Worm (Caenorhabditis elegans) whole organism, L3 larva: ENCODE data around the gene lelo-3.

Source experiments
- R02D3.7 ChIP-seq: fragments of 150-350 bp; optimal IDR thresholded peaks from 2 replicates; lab custom pipeline; 2014; ENCODE audit warnings: missing biosample characterization, missing genetic modification characterization
- ZK546.5 ChIP-seq: sonication (generic microtip); optimal IDR thresholded peaks from 2 replicates; lab custom pipeline; 2017; ENCODE audit warnings: missing biosample characterization, missing genetic modification characterization
- ceh-16 ChIP-seq: sonication (generic microtip); optimal IDR thresholded peaks from 2 replicates; lab custom pipeline; 2017; ENCODE audit warnings: missing biosample characterization, missing genetic modification characterization
- ceh-28 ChIP-seq: fragments of 150-350 bp; optimal IDR thresholded peaks from 2 replicates; lab custom pipeline; 2014; ENCODE audit warnings: missing biosample characterization, missing genetic modification reagents, missing genetic modification characterization
- ceh-9 ChIP-seq: sonication (generic microtip); optimal IDR thresholded peaks from 2 replicates; lab custom pipeline; 2018; ENCODE audit warnings: missing biosample characterization, missing genetic modification characterization
- egl-27 ChIP-seq: sonication (generic microtip); optimal IDR thresholded peaks from 4 replicates; lab custom pipeline; 2017; ENCODE audit warnings: missing biosample characterization, missing genetic modification reagents, missing genetic modification characterization
- egl-5 ChIP-seq: fragments of 150-350 bp; optimal IDR thresholded peaks from 2 replicates; lab custom pipeline; 2017; ENCODE audit warnings: missing biosample characterization, missing genetic modification reagents, missing genetic modification characterization, inconsistent platforms
- elt-1 ChIP-seq: fragments of 150-350 bp; optimal IDR thresholded peaks from 2 replicates; lab custom pipeline; 2014; ENCODE audit warnings: missing biosample characterization, missing genetic modification characterization
- elt-2 ChIP-seq: sonication (generic microtip); optimal IDR thresholded peaks from 2 replicates; lab custom pipeline; 2016; ENCODE audit warnings: missing genetic modification reagents, mild to moderate bottlenecking, missing genetic modification characterization, missing compliant biosample characterization
- fkh-10 ChIP-seq: sonication (generic microtip); optimal IDR thresholded peaks from 2 replicates; lab custom pipeline; 2017; ENCODE audit warnings: missing biosample characterization, missing genetic modification reagents, missing genetic modification characterization
- fkh-2 ChIP-seq: fragments of 150-350 bp; optimal IDR thresholded peaks from 2 replicates; lab custom pipeline; 2014; ENCODE audit warnings: missing biosample characterization, missing genetic modification reagents, missing genetic modification characterization
- fos-1 ChIP-seq: fragments of 150-350 bp; optimal IDR thresholded peaks from 2 replicates; lab custom pipeline; 2014; ENCODE audit warnings: missing biosample characterization, missing genetic modification characterization
- hmg-11 ChIP-seq: sonication (generic microtip); optimal IDR thresholded peaks from 2 replicates; lab custom pipeline; 2016; ENCODE audit warnings: missing genetic modification characterization, missing compliant biosample characterization
- lin-39 ChIP-seq: fragments of 150-350 bp; optimal IDR thresholded peaks from 2 replicates; lab custom pipeline; 2018; ENCODE audit warnings: missing biosample characterization, missing genetic modification reagents, missing genetic modification characterization
- lsy-12 ChIP-seq: sonication (generic microtip); optimal IDR thresholded peaks from 2 replicates; lab custom pipeline; 2016; ENCODE audit warnings: mild to moderate bottlenecking, missing genetic modification characterization, missing compliant biosample characterization
- mdl-1 ChIP-seq: fragments of 150-350 bp; optimal IDR thresholded peaks from 2 replicates; lab custom pipeline; 2014; ENCODE audit warnings: missing biosample characterization, missing genetic modification characterization
- mml-1 ChIP-seq: fragments of 150-350 bp; sonication (generic microtip); optimal IDR thresholded peaks from 3 replicates; lab custom pipeline; 2014; ENCODE audit warnings: missing biosample characterization, missing genetic modification characterization
- nfya-1 ChIP-seq: sonication (generic microtip); optimal IDR thresholded peaks from 2 replicates; lab custom pipeline; 2017; ENCODE audit warnings: missing genetic modification characterization, mild to moderate bottlenecking, missing compliant biosample characterization, antibody characterized with exemption, moderate library complexity; ENCODE audit not compliant: insufficient read depth
- nhr-23 ChIP-seq: fragments of 150-350 bp; optimal IDR thresholded peaks from 2 replicates; lab custom pipeline; 2014; ENCODE audit warnings: missing biosample characterization, missing genetic modification reagents, missing genetic modification characterization
- nhr-28 ChIP-seq: fragments of 150-350 bp; optimal IDR thresholded peaks from 2 replicates; lab custom pipeline; 2014; ENCODE audit warnings: missing biosample characterization, missing genetic modification characterization
- nhr-43 ChIP-seq: sonication (generic microtip); optimal IDR thresholded peaks from 2 replicates; lab custom pipeline; 2016; ENCODE audit warnings: mild to moderate bottlenecking, missing genetic modification characterization, missing compliant biosample characterization; ENCODE audit not compliant: poor library complexity, severe bottlenecking
- nhr-67 ChIP-seq: fragments of 150-350 bp; optimal IDR thresholded peaks from 2 replicates; lab custom pipeline; 2014; ENCODE audit warnings: missing biosample characterization, missing genetic modification characterization
- nhr-76 ChIP-seq: fragments of 150-350 bp; sonication (generic microtip); optimal IDR thresholded peaks from 5 replicates; lab custom pipeline; 2014; ENCODE audit warnings: missing biosample characterization, missing genetic modification characterization
- nhr-77 ChIP-seq: fragments of 150-350 bp; optimal IDR thresholded peaks from 2 replicates; lab custom pipeline; 2014; ENCODE audit warnings: missing biosample characterization, missing genetic modification characterization
- pha-4 ChIP-seq: fragments of 150-350 bp; optimal IDR thresholded peaks from 2 replicates; lab custom pipeline; 2014; ENCODE audit warnings: missing biosample characterization, missing genetic modification reagents, missing genetic modification characterization
- tbx-2 ChIP-seq: sonication (generic microtip); optimal IDR thresholded peaks from 2 replicates; lab custom pipeline; 2016; ENCODE audit warnings: mild to moderate bottlenecking, missing genetic modification characterization, missing compliant biosample characterization
- unc-39 ChIP-seq: sonication (generic microtip); optimal IDR thresholded peaks from 4 replicates; lab custom pipeline; 2017; ENCODE audit warnings: missing biosample characterization, missing genetic modification characterization
- unc-62 ChIP-seq: fragments of 150-350 bp; sonication (generic microtip); optimal IDR thresholded peaks from 4 replicates; lab custom pipeline; 2014; ENCODE audit warnings: missing biosample characterization, missing genetic modification reagents, missing genetic modification characterization
- zag-1 ChIP-seq: fragments of 150-350 bp; optimal IDR thresholded peaks from 2 replicates; lab custom pipeline; 2014; ENCODE audit warnings: missing biosample characterization, missing genetic modification characterization

The lelo-3 gene

ce11 chrX:5977754-5978153 lies 44.6 kb downstream of the lelo-3 start, which contains the start of gene kin-2:
kin-2 (minus strand) TSS chrX:5977854.
- no peak for TF ChIP-seq unc-62 (GFP tag; lab: Kevin White, UChicago)
- no peak for TF ChIP-seq lin-39 (tag; lab: Kevin White, UChicago)
- TF ChIP-seq nhr-43, result no peak
- TF ChIP-seq egl-27, result no peak
- TF ChIP-seq nhr-77 (tag; lab: Kevin White, UChicago), result no peak
- TF ChIP-seq mml-1 (tag; lab: Kevin White, UChicago), result no peak
- no peak for TF ChIP-seq nfya-1
- TF ChIP-seq nhr-28, result no peak
- no peak for TF ChIP-seq ceh-9 (tag; lab: Kevin White, UChicago)
- TF ChIP-seq fkh-2, result no peak
- TF ChIP-seq egl-5 (tag; lab: Kevin White, UChicago), result no peak
- no peak for TF ChIP-seq zag-1
- TF ChIP-seq fkh-10 (GFP tag; lab: Kevin White, UChicago), result no peak
- TF ChIP-seq ceh-16 (tag; lab: Kevin White, UChicago), result no peak
- TF ChIP-seq unc-39 (tag; lab: Kevin White, UChicago), result no peak
- no peak for TF ChIP-seq ceh-28 (tag; lab: Kevin White, UChicago)
- TF ChIP-seq elt-1, result no peak
- no peak for TF ChIP-seq nhr-23 (tag; lab: Kevin White, UChicago)
- TF ChIP-seq ZK546.5 (tag; lab: Kevin White, UChicago), result no peak
- TF ChIP-seq fos-1 (tag; lab: Kevin White, UChicago), result no peak
- TF ChIP-seq, all 47 proteins: peak for 0

DNA sequence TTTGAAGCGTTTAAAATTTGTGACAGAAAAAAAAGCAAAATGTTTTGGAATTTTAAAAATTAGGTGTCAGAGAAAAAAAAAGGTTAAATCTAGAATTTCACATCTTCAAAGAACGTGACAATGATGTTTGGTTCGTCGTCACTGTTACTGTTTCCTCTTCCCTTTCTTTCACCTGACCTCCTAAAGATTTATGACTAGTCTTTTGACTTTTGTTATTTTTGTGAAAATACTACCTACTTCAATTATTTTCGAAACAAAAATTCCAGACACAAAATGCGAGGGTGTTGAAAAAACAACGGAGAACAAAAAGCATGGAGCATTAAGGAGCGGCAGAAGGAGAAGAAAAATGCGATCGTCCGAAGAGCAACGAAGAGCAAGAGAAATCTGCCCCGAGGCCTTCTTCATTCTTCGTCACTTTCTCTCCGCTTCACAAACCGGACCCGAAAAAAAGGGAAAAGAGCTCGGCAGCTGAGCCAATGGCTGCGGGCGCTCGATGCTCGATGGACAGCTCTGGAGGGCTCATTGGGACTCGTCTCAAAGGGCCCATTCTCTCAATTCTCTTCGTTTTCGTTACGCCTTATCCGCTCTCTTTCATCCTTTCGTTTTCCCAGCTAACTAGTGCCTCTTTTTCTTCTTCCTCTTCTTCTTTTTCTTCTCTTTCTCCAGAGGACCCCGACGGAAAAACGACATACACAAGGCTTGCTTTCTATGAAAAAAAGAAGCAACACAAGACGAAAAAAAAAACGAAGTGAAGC lies 46.0 kb downstream of the lelo-3 start:
- TF ChIP-seq hmg-11 (tag; lab: Kevin White, UChicago), result peak; percentile 51
- peak; percentile 61 for TF ChIP-seq lin-39 (tag; lab: Kevin White, UChicago)
- no peak for TF ChIP-seq nhr-76
- peak; percentile 95 for TF ChIP-seq nfya-1
- TF ChIP-seq fkh-10 (GFP tag; lab: Kevin White, UChicago), result peak; percentile 86
- TF ChIP-seq egl-5 (tag; lab: Kevin White, UChicago), result peak; percentile 65
- no peak for TF ChIP-seq nhr-67 (tag; lab: Kevin White, UChicago)

DNA sequence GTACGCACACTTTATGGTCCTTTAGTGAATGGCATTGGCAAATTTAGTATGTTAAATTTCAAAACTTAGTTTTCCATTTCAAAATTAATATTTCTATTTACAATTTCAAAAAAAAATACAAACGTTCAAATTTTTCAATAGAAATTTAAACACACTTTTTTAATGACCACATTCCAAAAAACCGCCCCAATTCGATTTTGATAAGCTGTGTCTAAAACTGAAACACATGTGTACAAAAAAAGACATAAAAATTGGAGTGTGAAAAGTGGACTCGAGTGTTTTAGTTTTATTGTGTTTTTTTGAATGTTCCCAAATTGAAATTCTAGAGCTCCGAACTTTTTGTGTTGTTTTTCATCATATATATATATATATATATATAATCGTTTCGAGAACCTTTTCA lies 46.6 kb downstream of the lelo-3 start:
- TF ChIP-seq elt-2 (tag; lab: Kevin White, UChicago), result peak; percentile 39
- TF ChIP-seq lsy-12 (tag; lab: Kevin White, UChicago), result no peak
- no peak for TF ChIP-seq ceh-28 (tag; lab: Kevin White, UChicago)
- TF ChIP-seq nfya-1, result no peak
- no peak for TF ChIP-seq R02D3.7 (tag; lab: Kevin White, UChicago)
- no peak for TF ChIP-seq pha-4
- no peak for TF ChIP-seq fkh-10 (GFP tag; lab: Kevin White, UChicago)

DNA sequence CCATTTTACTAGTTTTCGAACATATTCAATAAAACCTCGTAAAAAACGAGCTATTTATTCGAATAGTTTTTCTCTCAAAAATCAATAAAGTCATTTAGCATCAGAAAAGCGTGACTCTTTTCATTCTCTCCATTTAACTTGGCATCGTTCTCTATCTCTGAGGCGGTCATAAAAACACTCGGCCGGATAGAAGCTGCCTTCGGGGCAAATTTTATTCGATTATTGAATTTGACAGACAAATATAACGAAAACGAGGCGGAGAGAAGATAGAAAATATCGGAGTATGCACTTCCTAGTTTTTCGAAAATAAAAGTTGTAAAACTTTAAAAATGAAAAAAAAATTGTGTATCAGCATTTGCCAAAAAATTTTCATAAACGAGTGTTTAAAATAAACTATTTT lies 47.1 kb downstream of the lelo-3 start:
- TF ChIP-seq zag-1, result no peak
- no peak for TF ChIP-seq lsy-12 (tag; lab: Kevin White, UChicago)
- TF ChIP-seq tbx-2 (tag; lab: Kevin White, UChicago), result no peak
- no peak for TF ChIP-seq egl-27
- no peak for TF ChIP-seq mdl-1
- TF ChIP-seq, all 47 proteins: peak for 0

ce11 chrX:5972212-5972611 lies 50.2 kb downstream of the lelo-3 start:
- TF ChIP-seq nfya-1 (peak; percentile 2), R02D3.7 (tag; lab: Kevin White, UChicago) (no peak), lin-39 (tag; lab: Kevin White, UChicago) (peak; percentile 48)
